Worm (Caenorhabditis elegans): ENCODE measurements around the gene ZK666.2.

ZK666.2 gene

ce11 chrII:10507906-10508305 is 36.2 kb upstream of the ZK666.2 start:
- no peak for TF ChIP-seq ets-7 (tag; optimal IDR thresholded peaks at IDR 0.05)
- TF ChIP-seq hnd-1 (tag; optimal IDR thresholded peaks at IDR 0.05): no peak
- TF ChIP-seq tra-4 (tag; optimal IDR thresholded peaks at IDR 0.05): no peak
- TF ChIP-seq B0310.2 (tag; optimal IDR thresholded peaks at IDR 0.05): no peak
- TF ChIP-seq ceh-13 (GFP tag; optimal IDR thresholded peaks at IDR 0.05): no peak
- TF ChIP-seq hmbx-1 (tag; optimal IDR thresholded peaks at IDR 0.05): no peak
- TF ChIP-seq sea-1 (GFP tag; conservative IDR thresholded peaks at IDR 0.05): no peak
- TF ChIP-seq ama-1 (optimal IDR thresholded peaks at IDR 0.05): no peak
- no peak for TF ChIP-seq hmg-4 (GFP tag; optimal IDR thresholded peaks at IDR 0.05)
- TF ChIP-seq ceh-36 (tag; optimal IDR thresholded peaks at IDR 0.05): no peak
- no peak for TF ChIP-seq tbx-11 (GFP tag; IDR thresholded peaks at IDR 0.05)
- TF ChIP-seq scrt-1 (GFP tag; IDR thresholded peaks at IDR 0.05): no peak
- TF ChIP-seq tbx-37 (GFP tag; conservative IDR thresholded peaks at IDR 0.05): no peak
- no peak for TF ChIP-seq aly-1 (tag; optimal IDR thresholded peaks at IDR 0.05)
- TF ChIP-seq pes-1 (GFP tag; IDR thresholded peaks at IDR 0.05): no peak
- no peak for TF ChIP-seq F13C5.2 (tag; optimal IDR thresholded peaks at IDR 0.05)
- no peak for TF ChIP-seq flt-1 (GFP tag; IDR thresholded peaks at IDR 0.05)

DNA sequence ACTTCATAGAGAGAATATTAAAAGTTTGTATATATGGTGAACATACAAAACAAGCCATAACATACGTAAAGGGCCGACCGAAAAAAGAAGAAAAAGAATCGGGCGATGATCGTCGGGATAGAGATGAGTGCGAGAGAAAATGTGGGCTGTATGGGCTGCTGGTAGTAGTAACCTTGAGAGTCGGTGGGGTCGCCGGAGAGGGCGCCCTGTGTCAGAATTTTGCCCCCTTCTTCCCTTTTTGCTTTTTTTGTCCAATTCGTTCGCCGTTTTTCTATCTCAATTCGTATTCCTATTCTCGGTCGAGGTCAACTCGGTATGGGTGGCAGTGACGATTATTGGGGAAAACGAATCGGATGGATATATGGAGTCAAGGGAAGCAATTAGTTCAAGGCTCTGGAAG is 34.3 kb upstream of the ZK666.2 start:
- no peak for TF ChIP-seq scrt-1 (GFP tag; IDR thresholded peaks at IDR 0.05)
- no peak for TF ChIP-seq hnd-1 (tag; optimal IDR thresholded peaks at IDR 0.05)
- peak; percentile 18 for TF ChIP-seq hmg-4 (GFP tag; optimal IDR thresholded peaks at IDR 0.05)
- no peak for TF ChIP-seq pes-1 (GFP tag; IDR thresholded peaks at IDR 0.05)

- TF ChIP-seq ama-1 (optimal IDR thresholded peaks at IDR 0.05) (no peak), hmg-4 (GFP tag; optimal IDR thresholded peaks at IDR 0.05) (peak; percentile 72)
These were observed 33.0 kb upstream of the ZK666.2 start for ce11 chrII:10504729-10505128.

- TF ChIP-seq ets-7 (tag; optimal IDR thresholded peaks at IDR 0.05) (no peak), hnd-1 (tag; optimal IDR thresholded peaks at IDR 0.05) (no peak), hmg-4 (GFP tag; optimal IDR thresholded peaks at IDR 0.05) (peak; percentile 86), flt-1 (GFP tag; IDR thresholded peaks at IDR 0.05) (peak; percentile 55; the same call in 1 of the 2 replicates), tbx-11 (GFP tag; IDR thresholded peaks at IDR 0.05) (no peak), tbx-37 (GFP tag; conservative IDR thresholded peaks at IDR 0.05) (no peak), sea-1 (GFP tag; conservative IDR thresholded peaks at IDR 0.05) (no peak), hmbx-1 (tag; optimal IDR thresholded peaks at IDR 0.05) (no peak), tra-4 (tag; optimal IDR thresholded peaks at IDR 0.05) (no peak), F13C5.2 (tag; optimal IDR thresholded peaks at IDR 0.05) (peak; percentile 69), pes-1 (GFP tag; IDR thresholded peaks at IDR 0.05) (no peak), ceh-13 (GFP tag; optimal IDR thresholded peaks at IDR 0.05) (no peak), scrt-1 (GFP tag; IDR thresholded peaks at IDR 0.05) (0 out of 2 replicates have a peak, but pooled peaks have one; percentile 45), aly-1 (tag; optimal IDR thresholded peaks at IDR 0.05) (no peak), B0310.2 (tag; optimal IDR thresholded peaks at IDR 0.05) (no peak), ama-1 (optimal IDR thresholded peaks at IDR 0.05) (no peak), ceh-36 (tag; optimal IDR thresholded peaks at IDR 0.05) (peak; percentile 18)
These were observed 30.9 kb upstream of the ZK666.2 start, which contains the start of gene myrf-1 for ce11 chrII:10502491-10503063. Gene myrf-1, minus strand, starts transcription at chrII:10502541.

- TF ChIP-seq hmbx-1 (tag; optimal IDR thresholded peaks at IDR 0.05): no peak
- TF ChIP-seq flt-1 (GFP tag; IDR thresholded peaks at IDR 0.05): no peak
- TF ChIP-seq aly-1 (tag; optimal IDR thresholded peaks at IDR 0.05): no peak
- TF ChIP-seq B0310.2 (tag; optimal IDR thresholded peaks at IDR 0.05): no peak
- TF ChIP-seq ama-1 (optimal IDR thresholded peaks at IDR 0.05): no peak
- peak; percentile 28 for TF ChIP-seq F13C5.2 (tag; optimal IDR thresholded peaks at IDR 0.05)
- TF ChIP-seq tbx-11 (GFP tag; IDR thresholded peaks at IDR 0.05): no peak
- TF ChIP-seq ets-7 (tag; optimal IDR thresholded peaks at IDR 0.05): no peak
- TF ChIP-seq scrt-1 (GFP tag; IDR thresholded peaks at IDR 0.05): no peak
- TF ChIP-seq ceh-13 (GFP tag; optimal IDR thresholded peaks at IDR 0.05): no peak
- TF ChIP-seq sea-1 (GFP tag; conservative IDR thresholded peaks at IDR 0.05): no peak
- TF ChIP-seq ceh-36 (tag; optimal IDR thresholded peaks at IDR 0.05): no peak
- TF ChIP-seq hmg-4 (GFP tag; optimal IDR thresholded peaks at IDR 0.05): peak; percentile 34
These were observed 29.9 kb upstream of the ZK666.2 start for ce11 chrII:10501578-10501977.

- no peak for TF ChIP-seq scrt-1 (GFP tag; IDR thresholded peaks at IDR 0.05)
- TF ChIP-seq F13C5.2 (tag; optimal IDR thresholded peaks at IDR 0.05): no peak
- no peak for TF ChIP-seq ceh-36 (tag; optimal IDR thresholded peaks at IDR 0.05)
- no peak for TF ChIP-seq ama-1 (optimal IDR thresholded peaks at IDR 0.05)
- TF ChIP-seq pes-1 (GFP tag; IDR thresholded peaks at IDR 0.05): no peak
- TF ChIP-seq hnd-1 (tag; optimal IDR thresholded peaks at IDR 0.05): no peak
- no peak for TF ChIP-seq hmg-4 (GFP tag; optimal IDR thresholded peaks at IDR 0.05)
- TF ChIP-seq tbx-11 (GFP tag; IDR thresholded peaks at IDR 0.05): no peak
- TF ChIP-seq sea-1 (GFP tag; conservative IDR thresholded peaks at IDR 0.05): no peak
- no peak for TF ChIP-seq ets-7 (tag; optimal IDR thresholded peaks at IDR 0.05)
- TF ChIP-seq flt-1 (GFP tag; IDR thresholded peaks at IDR 0.05): no peak
- no peak for TF ChIP-seq tra-4 (tag; optimal IDR thresholded peaks at IDR 0.05)
- no peak for TF ChIP-seq ceh-13 (GFP tag; optimal IDR thresholded peaks at IDR 0.05)
- no peak for TF ChIP-seq tbx-37 (GFP tag; conservative IDR thresholded peaks at IDR 0.05)
- TF ChIP-seq aly-1 (tag; optimal IDR thresholded peaks at IDR 0.05): no peak
These were observed 29.0 kb upstream of the ZK666.2 start for ce11 chrII:10500674-10501073.

DNA sequence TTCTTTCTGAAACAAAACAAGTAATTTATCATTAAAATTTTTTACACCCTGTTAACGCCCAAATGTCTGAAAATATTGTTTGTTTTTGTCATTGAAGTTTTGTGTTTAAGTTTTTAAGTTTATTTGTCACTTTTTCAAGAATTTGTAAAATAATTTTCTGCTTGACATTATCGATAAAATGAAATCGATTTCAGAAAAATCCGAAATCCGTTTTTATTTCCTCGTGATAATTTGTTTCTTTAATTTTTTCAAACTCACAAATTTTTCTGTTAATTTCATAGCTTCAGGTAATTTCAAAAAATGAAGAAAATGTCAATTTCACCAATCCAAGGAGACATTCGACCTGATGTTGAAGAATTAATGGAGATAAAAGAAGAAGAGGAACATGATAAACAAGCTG is 24.2 kb upstream of the ZK666.2 start, which contains the start of gene ZK666.12:
Gene ZK666.12 (plus strand): TSS at position 301 of the 400 bp plus-strand sequence.
- TF ChIP-seq tbx-37 (GFP tag; conservative IDR thresholded peaks at IDR 0.05): no peak
- no peak for TF ChIP-seq hmg-4 (GFP tag; optimal IDR thresholded peaks at IDR 0.05)
- TF ChIP-seq B0310.2 (tag; optimal IDR thresholded peaks at IDR 0.05): no peak
- no peak for TF ChIP-seq tbx-11 (GFP tag; IDR thresholded peaks at IDR 0.05)
- TF ChIP-seq pes-1 (GFP tag; IDR thresholded peaks at IDR 0.05): no peak
- no peak for TF ChIP-seq hnd-1 (tag; optimal IDR thresholded peaks at IDR 0.05)
- no peak for TF ChIP-seq ceh-36 (tag; optimal IDR thresholded peaks at IDR 0.05)
- no peak for TF ChIP-seq flt-1 (GFP tag; IDR thresholded peaks at IDR 0.05)
- TF ChIP-seq ets-7 (tag; optimal IDR thresholded peaks at IDR 0.05): no peak
